Worm (Caenorhabditis elegans) whole organism, L4 larva: ENCODE measurements around the gene srt-28.

Experiments used
- D1046.2 ChIP-seq: fragments of 200-800 bp; sonication (Bioruptor generic); IDR thresholded peaks from 2 replicates; pipeline ENCODE4 v1.3.6; 2022; ENCODE audit warnings: missing genetic modification characterization, missing compliant biosample characterization
- F10B5.3 ChIP-seq: sonication (generic microtip); optimal IDR thresholded peaks from 2 replicates; lab custom pipeline; 2016; ENCODE audit warnings: mild to moderate bottlenecking, missing genetic modification characterization, missing compliant biosample characterization
- F37D6.2 ChIP-seq: sonication (generic microtip); optimal IDR thresholded peaks from 2 replicates; lab custom pipeline; 2016; ENCODE audit warnings: mild to moderate bottlenecking, missing genetic modification characterization, missing compliant biosample characterization
- F44E2.7 ChIP-seq: fragments of 200-800 bp; sonication (Bioruptor generic); IDR thresholded peaks from 2 replicates; pipeline ENCODE4 v2.1.2; 2022; ENCODE audit warnings: missing genetic modification characterization, missing compliant biosample characterization
- F49E8.2 ChIP-seq: sonication (generic microtip); optimal IDR thresholded peaks from 2 replicates; lab custom pipeline; 2016; ENCODE audit warnings: missing compliant biosample characterization, mild to moderate bottlenecking, missing genetic modification characterization, borderline replicate concordance
- R02D3.7 ChIP-seq: fragments of 150-350 bp; sonication (generic microtip); optimal IDR thresholded peaks from 3 replicates; lab custom pipeline; 2014; ENCODE audit warnings: missing biosample characterization, missing genetic modification characterization
- T26A8.4 ChIP-seq: fragments of 200-800 bp; sonication (Bioruptor generic); IDR thresholded peaks from 2 replicates; pipeline ENCODE4 v1.3.6; 2022; ENCODE audit warnings: missing genetic modification characterization, missing compliant biosample characterization
- Y48G9A.11 ChIP-seq: fragments of 200-800 bp; sonication (Bioruptor generic); IDR thresholded peaks from 2 replicates; pipeline ENCODE4 v1.3.6; 2022; ENCODE audit warnings: missing genetic modification reagents, missing genetic modification characterization, missing compliant biosample characterization
- Y5F2A.4 ChIP-seq: fragments of 200-800 bp; sonication (Bioruptor generic); optimal IDR thresholded peaks from 2 replicates; lab custom pipeline; 2018; ENCODE audit warnings: mild to moderate bottlenecking, missing genetic modification characterization, missing compliant biosample characterization
- ZK337.2 ChIP-seq: fragments of 200-800 bp; sonication (Bioruptor generic); IDR thresholded peaks from 2 replicates; pipeline ENCODE4 v1.3.6; 2022; ENCODE audit warnings: missing genetic modification reagents, missing genetic modification characterization, missing compliant biosample characterization
- aha-1 ChIP-seq: fragments of 150-350 bp; peaks from one replicate; lab custom pipeline; 2014; ENCODE audit warnings: missing biosample characterization, missing genetic modification characterization
- ceh-62 ChIP-seq: sonication (generic microtip); optimal IDR thresholded peaks from 2 replicates; lab custom pipeline; 2017; ENCODE audit warnings: missing biosample characterization, missing genetic modification characterization
- ces-1 ChIP-seq: fragments of 150-350 bp; sonication (generic microtip); optimal IDR thresholded peaks from 4 replicates; lab custom pipeline; 2014; ENCODE audit warnings: missing biosample characterization, missing genetic modification reagents, missing genetic modification characterization
- cey-2 ChIP-seq: sonication (generic microtip); optimal IDR thresholded peaks from 3 replicates; lab custom pipeline; 2017; ENCODE audit warnings: missing genetic modification characterization, mild to moderate bottlenecking, missing compliant biosample characterization, antibody characterized with exemption, borderline replicate concordance; ENCODE audit not compliant: insufficient read depth
- ctbp-1 ChIP-seq: fragments of 200-800 bp; sonication (Bioruptor generic); IDR thresholded peaks from 2 replicates; pipeline ENCODE4 v1.3.6; 2022; ENCODE audit warnings: missing genetic modification reagents, missing genetic modification characterization, missing compliant biosample characterization
- daf-12 ChIP-seq: fragments of 150-350 bp; optimal IDR thresholded peaks from 2 replicates; lab custom pipeline; 2014; ENCODE audit warnings: missing biosample characterization, missing genetic modification reagents, missing genetic modification characterization
- daf-16 ChIP-seq, 3 experiments: sonication (generic microtip); optimal IDR thresholded peaks; 2 replicates each; lab custom pipeline; 2016 to 2017; ENCODE audit warnings: missing genetic modification characterization in 3 of 3, missing genetic modification reagents in 3 of 3, mild to moderate bottlenecking in 2 of 3, missing compliant biosample characterization in 2 of 3, missing biosample characterization in 1 of 3, moderate library complexity in 1 of 3
- daf-19 ChIP-seq: fragments of 200-800 bp; sonication (Bioruptor generic); conservative IDR thresholded peaks from 2 replicates; pipeline ENCODE4 v1.3.6; 2022; ENCODE audit warnings: missing genetic modification characterization, missing compliant biosample characterization
- dmd-6 ChIP-seq: fragments of 200-800 bp; sonication (Bioruptor generic); IDR thresholded peaks from 2 replicates; pipeline ENCODE4 v1.3.6; 2022; ENCODE audit warnings: missing genetic modification reagents, missing genetic modification characterization, missing compliant biosample characterization
- dmd-8 ChIP-seq: fragments of 200-800 bp; sonication (Bioruptor generic); IDR thresholded peaks from 2 replicates; pipeline ENCODE4 v1.3.6; 2022; ENCODE audit warnings: missing genetic modification characterization, missing compliant biosample characterization
- dpl-1 ChIP-seq: fragments of 150-350 bp; optimal IDR thresholded peaks from 2 replicates; lab custom pipeline; 2014; ENCODE audit warnings: missing biosample characterization, missing genetic modification reagents, missing genetic modification characterization
- egl-27 ChIP-seq: sonication (generic microtip); optimal IDR thresholded peaks from 3 replicates; lab custom pipeline; 2017; ENCODE audit warnings: missing biosample characterization, missing genetic modification reagents, missing genetic modification characterization
- gei-8 ChIP-seq: fragments of 200-800 bp; sonication (Bioruptor generic); optimal IDR thresholded peaks from 2 replicates; lab custom pipeline; 2018; ENCODE audit warnings: mild to moderate bottlenecking, missing genetic modification characterization, missing compliant biosample characterization
- hif-1 ChIP-seq, 2 experiments: sonication (generic microtip); optimal IDR thresholded peaks; 2 replicates each; lab custom pipeline; 2016 to 2017; ENCODE audit warnings: missing compliant biosample characterization in 2 of 2, missing genetic modification characterization in 2 of 2, missing genetic modification reagents in 2 of 2, missing genotype in 2 of 2, mild to moderate bottlenecking in 1 of 2
- hmg-1.1 ChIP-seq: fragments of 200-800 bp; sonication (Bioruptor generic); IDR thresholded peaks from 2 replicates; pipeline ENCODE4 v1.3.6; 2022; ENCODE audit warnings: missing genetic modification reagents, missing genetic modification characterization, missing compliant biosample characterization
- lim-7 ChIP-seq: fragments of 200-800 bp; sonication (Bioruptor generic); IDR thresholded peaks from 2 replicates; pipeline ENCODE4 v1.3.6; 2022; ENCODE audit warnings: missing genetic modification characterization, missing compliant biosample characterization
- lin-1 ChIP-seq: fragments of 200-800 bp; sonication (Bioruptor generic); IDR thresholded peaks from 2 replicates; pipeline ENCODE4 v1.3.6; 2022; ENCODE audit warnings: missing genetic modification reagents, missing genetic modification characterization, missing compliant biosample characterization
- lin-13 ChIP-seq: fragments of 150-350 bp; optimal IDR thresholded peaks from 2 replicates; lab custom pipeline; 2014; ENCODE audit warnings: missing biosample characterization, missing genetic modification reagents, missing genetic modification characterization
- lin-15B ChIP-seq: fragments of 150-350 bp; sonication (generic microtip); optimal IDR thresholded peaks from 3 replicates; lab custom pipeline; 2014; ENCODE audit warnings: missing biosample characterization, missing genetic modification characterization
- lir-3 ChIP-seq: sonication (generic microtip); optimal IDR thresholded peaks from 2 replicates; lab custom pipeline; 2016; ENCODE audit warnings: mild to moderate bottlenecking, missing genetic modification characterization, missing compliant biosample characterization
- madf-5 ChIP-seq, 2 experiments: fragments of 200-800 bp; sonication (Bioruptor generic); IDR thresholded peaks; 2 replicates each; pipeline ENCODE4 v1.3.6; 2022; ENCODE audit warnings: missing compliant biosample characterization in 2 of 2, missing genetic modification characterization in 2 of 2
- mdt-29 ChIP-seq: fragments of 200-800 bp; sonication (Bioruptor generic); IDR thresholded peaks from 2 replicates; pipeline ENCODE4 v1.3.6; 2022; ENCODE audit warnings: missing genetic modification reagents, missing genetic modification characterization, missing compliant biosample characterization
- nhr-102 ChIP-seq: sonication (generic microtip); optimal IDR thresholded peaks from 2 replicates; lab custom pipeline; 2016; ENCODE audit warnings: mild to moderate bottlenecking, missing genetic modification characterization, moderate library complexity, missing compliant biosample characterization
- nhr-111 ChIP-seq: fragments of 200-800 bp; sonication (Bioruptor generic); optimal IDR thresholded peaks from 2 replicates; lab custom pipeline; 2018; ENCODE audit warnings: mild to moderate bottlenecking, missing genetic modification characterization, missing compliant biosample characterization
- nhr-237 ChIP-seq: sonication (generic microtip); optimal IDR thresholded peaks from 2 replicates; lab custom pipeline; 2017; ENCODE audit warnings: missing biosample characterization, missing genetic modification characterization
- nhr-25 ChIP-seq: sonication (generic microtip); optimal IDR thresholded peaks from 2 replicates; lab custom pipeline; 2017; ENCODE audit warnings: missing genetic modification characterization, mild to moderate bottlenecking, missing compliant biosample characterization, antibody characterized with exemption, moderate library complexity, borderline replicate concordance; ENCODE audit not compliant: insufficient read depth
- nhr-42 ChIP-seq: fragments of 200-800 bp; sonication (Bioruptor generic); IDR thresholded peaks from 2 replicates; pipeline ENCODE4 v1.3.6; 2022; ENCODE audit warnings: missing genetic modification characterization, missing compliant biosample characterization
- pha-4 ChIP-seq, 2 experiments: fragments of 150-350 bp in 1 of 2; fragments of 200-800 bp in 1 of 2; sonication (Bioruptor generic) in 1 of 2; IDR thresholded peaks in 1 of 2; optimal IDR thresholded peaks in 1 of 2; 2 replicates each; pipeline versions ENCODE4 v1.3.6 to Lab custom; 2014 to 2022; ENCODE audit warnings: missing genetic modification characterization in 2 of 2, missing genetic modification reagents in 2 of 2, missing biosample characterization in 1 of 2, missing compliant biosample characterization in 1 of 2
- php-3 ChIP-seq: fragments of 200-800 bp; sonication (Bioruptor generic); IDR thresholded peaks from 2 replicates; pipeline ENCODE4 v1.3.6; 2022; ENCODE audit warnings: missing genetic modification reagents, missing genetic modification characterization, missing compliant biosample characterization
- set-16 ChIP-seq: fragments of 200-800 bp; sonication (Bioruptor generic); IDR thresholded peaks from 2 replicates; pipeline ENCODE4 v1.3.6; 2022; ENCODE audit warnings: missing genetic modification reagents, missing genetic modification characterization, missing compliant biosample characterization
- skn-1 ChIP-seq: fragments of 150-350 bp; optimal IDR thresholded peaks from 2 replicates; lab custom pipeline; 2014; ENCODE audit warnings: missing biosample characterization, missing genetic modification characterization
- spr-3 ChIP-seq: fragments of 200-800 bp; sonication (Bioruptor generic); optimal IDR thresholded peaks from 2 replicates; lab custom pipeline; 2018; ENCODE audit warnings: mild to moderate bottlenecking, missing genetic modification characterization, missing compliant biosample characterization
- tag-97 ChIP-seq: fragments of 200-800 bp; sonication (Bioruptor generic); IDR thresholded peaks from 2 replicates; pipeline ENCODE4 v1.3.6; 2022; ENCODE audit warnings: missing genetic modification characterization, missing compliant biosample characterization
- tra-1 ChIP-seq: fragments of 200-800 bp; sonication (Bioruptor generic); IDR thresholded peaks from 2 replicates; pipeline ENCODE4 v1.3.6; 2022; ENCODE audit warnings: missing genetic modification reagents, missing genetic modification characterization, missing compliant biosample characterization
- unc-39 ChIP-seq: sonication (generic microtip); optimal IDR thresholded peaks from 2 replicates; lab custom pipeline; 2017; ENCODE audit warnings: missing biosample characterization, missing genetic modification characterization
- vab-7 ChIP-seq: fragments of 200-800 bp; sonication (Bioruptor generic); IDR thresholded peaks from 2 replicates; pipeline ENCODE4 v1.3.6; 2022; ENCODE audit warnings: missing genetic modification reagents, missing genetic modification characterization, missing compliant biosample characterization
- zag-1 ChIP-seq: fragments of 150-350 bp; optimal IDR thresholded peaks from 2 replicates; lab custom pipeline; 2014; ENCODE audit warnings: missing biosample characterization, missing genetic modification characterization
- zip-11 ChIP-seq: fragments of 200-800 bp; sonication (Bioruptor generic); IDR thresholded peaks from 2 replicates; pipeline ENCODE4 v1.3.6; 2022; ENCODE audit warnings: missing genetic modification characterization, missing compliant biosample characterization
- ztf-11 ChIP-seq: fragments of 150-350 bp; optimal IDR thresholded peaks from 2 replicates; lab custom pipeline; 2014; ENCODE audit warnings: missing biosample characterization, missing genetic modification characterization

Gene srt-28

ce11 chrV:2664525-2665053 is 48.8 kb downstream of the srt-28 start, which contains the start of gene ndx-2:
Gene ndx-2, minus strand, starts transcription at chrV:2665003.
- TF ChIP-seq zag-1 (tag; lab: Kevin White, UChicago): no peak
- no peak for TF ChIP-seq daf-12
- no peak for TF ChIP-seq F49E8.2 (tag; lab: Kevin White, UChicago)
- TF ChIP-seq dmd-8 (GFP tag; lab: Robert Waterston, UW): peak; percentile 79; the same call in 1 of the 2 replicates
- no peak for TF ChIP-seq R02D3.7 (tag; lab: Kevin White, UChicago)
- no peak for TF ChIP-seq lin-15B (tag; lab: Kevin White, UChicago)
- peak; percentile 69; the same call in 1 of the 2 replicates for TF ChIP-seq F44E2.7
- peak; percentile 41 for TF ChIP-seq Y5F2A.4 (GFP tag; lab: Kevin White, UChicago)
- TF ChIP-seq nhr-237: no peak
- no peak for TF ChIP-seq daf-19 (GFP tag; lab: Robert Waterston, UW)
- TF ChIP-seq lim-7 (GFP tag; lab: Robert Waterston, UW): peak; percentile 93
- peak; percentile 51 to 83; a peak in 3 of 4 replicates for TF ChIP-seq madf-5 (GFP tag; IDR thresholded peaks at IDR 0.05; lab: Robert Waterston, UW)
- 0 out of 2 replicates have a peak, but pooled peaks have one; percentile 29 for TF ChIP-seq nhr-42 (GFP tag; lab: Robert Waterston, UW)
- peak; percentile 82 for TF ChIP-seq nhr-111 (GFP tag; lab: Kevin White, UChicago)
- peak; percentile 17; the same call in 1 of the 2 replicates for TF ChIP-seq lin-1 (GFP tag; lab: Robert Waterston, UW)
- TF ChIP-seq tag-97: no peak
- no peak for TF ChIP-seq D1046.2 (GFP tag; lab: Robert Waterston, UW)
- 0 out of 2 replicates have a peak, but pooled peaks have one; percentile 50 for TF ChIP-seq php-3 (GFP tag; lab: Robert Waterston, UW)
- TF ChIP-seq set-16: no peak
- no peak for TF ChIP-seq zip-11 (GFP tag; lab: Robert Waterston, UW)
- TF ChIP-seq T26A8.4 (GFP tag; lab: Robert Waterston, UW): peak; percentile 48
- TF ChIP-seq nhr-102: peak; percentile 8
- TF ChIP-seq vab-7 (GFP tag; lab: Robert Waterston, UW): 0 out of 2 replicates have a peak, but pooled peaks have one; percentile 46
- no peak for TF ChIP-seq gei-8 (GFP tag; lab: Kevin White, UChicago)
- TF ChIP-seq hmg-1.1: no peak
- no peak for TF ChIP-seq nhr-25 (tag; lab: Kevin White, UChicago)
- TF ChIP-seq F37D6.2 (tag; lab: Kevin White, UChicago): no peak
- TF ChIP-seq dpl-1 (GFP tag; lab: Kevin White, UChicago): no peak
- no peak for TF ChIP-seq unc-39 (tag; lab: Kevin White, UChicago)
- TF ChIP-seq mdt-29 (GFP tag; lab: Robert Waterston, UW): 0 out of 2 replicates have a peak, but pooled peaks have one; percentile 25
- TF ChIP-seq ceh-62 (tag; lab: Kevin White, UChicago): no peak
- TF ChIP-seq Y48G9A.11 (GFP tag; lab: Robert Waterston, UW): peak; percentile 72
- peak; percentile 57 for TF ChIP-seq dmd-6 (GFP tag; lab: Robert Waterston, UW)
- TF ChIP-seq F10B5.3: no peak
- TF ChIP-seq tra-1 (GFP tag; lab: Robert Waterston, UW): peak; percentile 45; the same call in 1 of the 2 replicates
- TF ChIP-seq skn-1: no peak
- TF ChIP-seq lin-13 (GFP tag; lab: Kevin White, UChicago): peak; percentile 78
- TF ChIP-seq hif-1 (tag; optimal IDR thresholded peaks at IDR 0.05; lab: Kevin White, UChicago): no peak
- peak; percentile 66 for TF ChIP-seq ctbp-1 (GFP tag; lab: Robert Waterston, UW)
- no peak for TF ChIP-seq lir-3 (tag; lab: Kevin White, UChicago)
- TF ChIP-seq spr-3 (GFP tag; lab: Kevin White, UChicago): no peak
- peak; percentile 85 for TF ChIP-seq pha-4 (GFP tag; IDR thresholded peaks at IDR 0.05; lab: Robert Waterston, UW)
- no peak for TF ChIP-seq pha-4 (tag; optimal IDR thresholded peaks at IDR 0.05; lab: Kevin White, UChicago)
- no peak for TF ChIP-seq egl-27 (tag; lab: Kevin White, UChicago)
- no peak for TF ChIP-seq ZK337.2 (GFP tag; lab: Robert Waterston, UW)
- no peak for TF ChIP-seq cey-2 (tag; lab: Kevin White, UChicago)
- TF ChIP-seq aha-1: no peak
- TF ChIP-seq daf-16 (GFP tag; optimal IDR thresholded peaks at IDR 0.05; lab: Kevin White, UChicago): peak in 1 of 2 experiments; percentile 57
- peak; percentile 90 for TF ChIP-seq daf-16 (tag; optimal IDR thresholded peaks at IDR 0.05; lab: Kevin White, UChicago)
- TF ChIP-seq ces-1 (GFP tag; lab: Kevin White, UChicago): no peak
- TF ChIP-seq ztf-11: no peak
